Worm (Caenorhabditis elegans): ENCODE data around the gene cin-4.

DNA sequence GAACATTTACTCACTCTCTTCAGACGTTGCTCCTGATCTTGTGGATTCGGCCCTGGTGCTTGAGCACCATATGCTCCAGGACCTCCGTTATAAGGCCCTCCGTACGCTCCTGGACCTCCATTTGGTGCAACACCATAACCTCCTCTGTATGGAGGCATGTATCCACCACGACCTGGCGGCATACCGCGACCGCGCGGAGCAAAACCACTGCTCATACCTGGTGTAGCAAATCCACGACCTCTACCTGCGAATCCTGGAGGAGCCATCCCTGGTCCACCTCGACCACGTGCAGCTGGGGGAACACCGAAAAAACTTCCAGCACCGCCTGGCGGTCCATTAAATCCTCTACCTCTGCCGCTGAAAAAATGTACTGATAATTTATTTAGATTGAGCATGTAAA, 11.4 kb downstream of the cin-4 start:
- no peak for TF ChIP-seq aly-2 (tag; optimal IDR thresholded peaks at IDR 0.05)
- no peak for TF ChIP-seq nhr-28 (tag; optimal IDR thresholded peaks at IDR 0.05)
- no peak for TF ChIP-seq blmp-1 (tag; optimal IDR thresholded peaks at IDR 0.05)
- TF ChIP-seq mab-9 (GFP tag; IDR thresholded peaks at IDR 0.05) = no peak
- TF ChIP-seq ceh-82 (tag; optimal IDR thresholded peaks at IDR 0.05) = no peak
- TF ChIP-seq mdl-1 (tag; optimal IDR thresholded peaks at IDR 0.05) = no peak
- TF ChIP-seq nhr-237 (tag; optimal IDR thresholded peaks at IDR 0.05) = no peak
- no peak for TF ChIP-seq lsy-2 (tag; optimal IDR thresholded peaks at IDR 0.05)
- no peak for TF ChIP-seq aha-1 (tag; optimal IDR thresholded peaks at IDR 0.05)
